Worm (Caenorhabditis elegans) whole organism, L3 larva: Measurements from ENCODE around the gene Y54F10BM.23.
"Not testable (repeated sequence)": the region's sequence is repeated elsewhere in the genome, so short reads cannot be mapped to it uniquely, and the experiment has no call there.

Source experiments
- mml-1 ChIP-seq: fragments of 150-350 bp; sonication (generic microtip); optimal IDR thresholded peaks from 3 replicates; lab custom pipeline; 2014; ENCODE audit warnings: missing biosample characterization, missing genetic modification characterization
- nhr-11 ChIP-seq: fragments of 150-350 bp; optimal IDR thresholded peaks from 2 replicates; lab custom pipeline; 2014; ENCODE audit warnings: missing biosample characterization, missing genetic modification characterization
- sea-2 ChIP-seq: fragments of 150-350 bp; sonication (generic microtip); optimal IDR thresholded peaks from 4 replicates; lab custom pipeline; 2014; ENCODE audit warnings: missing biosample characterization, missing genetic modification reagents, missing genetic modification characterization
- unc-39 ChIP-seq: sonication (generic microtip); optimal IDR thresholded peaks from 4 replicates; lab custom pipeline; 2017; ENCODE audit warnings: missing biosample characterization, missing genetic modification characterization

- not testable (repeated sequence) for TF ChIP-seq unc-39 (tag; lab: Kevin White, UChicago); sea-2 (GFP tag; lab: Kevin White, UChicago); nhr-11 (tag; lab: Kevin White, UChicago); mml-1 (tag; lab: Kevin White, UChicago)
Measured at ce11 chrIII:2261353-2261752, 18.0 kb downstream of the Y54F10BM.23 start, which contains the start of gene fbxa-42.
